Worm (Caenorhabditis elegans) whole organism, mixed stage, embryonic: ENCODE measurements around the gene C53B4.3.

ENCODE experiments used
- bed-3 ChIP-seq: fragments of 200-800 bp; sonication (Bioruptor generic); optimal IDR thresholded peaks from 3 replicates; lab custom pipeline; 2018; ENCODE audit warnings: mild to moderate bottlenecking, missing genetic modification characterization, moderate library complexity, missing compliant biosample characterization
- blmp-1 ChIP-seq: fragments of 150-350 bp; optimal IDR thresholded peaks from 2 replicates; lab custom pipeline; 2014; ENCODE audit warnings: missing biosample characterization, missing genetic modification characterization
- ceh-39 ChIP-seq: fragments of 150-350 bp; optimal IDR thresholded peaks from 2 replicates; lab custom pipeline; 2014; ENCODE audit warnings: missing biosample characterization, missing genetic modification characterization
- ceh-43 ChIP-seq: fragments of 200-800 bp; sonication (Bioruptor generic); optimal IDR thresholded peaks from 2 replicates; lab custom pipeline; 2018; ENCODE audit warnings: mild to moderate bottlenecking, missing genetic modification characterization, moderate library complexity, missing compliant biosample characterization
- ceh-83 ChIP-seq: fragments of 200-800 bp; sonication (Bioruptor generic); optimal IDR thresholded peaks from 2 replicates; lab custom pipeline; 2018; ENCODE audit warnings: mild to moderate bottlenecking, missing genetic modification characterization, missing compliant biosample characterization
- ces-1 ChIP-seq: fragments of 150-350 bp; optimal IDR thresholded peaks from 2 replicates; lab custom pipeline; 2014; ENCODE audit warnings: missing biosample characterization, missing genetic modification reagents, missing genetic modification characterization
- cnd-1 ChIP-seq: fragments of 200-800 bp; sonication (Bioruptor generic); optimal IDR thresholded peaks from 2 replicates; lab custom pipeline; 2018; ENCODE audit warnings: mild to moderate bottlenecking, missing genetic modification characterization, missing compliant biosample characterization
- drap-1 ChIP-seq: fragments of 200-800 bp; sonication (Bioruptor generic); optimal IDR thresholded peaks from 3 replicates; lab custom pipeline; 2018; ENCODE audit warnings: mild to moderate bottlenecking, missing genetic modification characterization, missing compliant biosample characterization
- flh-1 ChIP-seq: fragments of 200-800 bp; sonication (Bioruptor generic); optimal IDR thresholded peaks from 2 replicates; lab custom pipeline; 2018; ENCODE audit warnings: mild to moderate bottlenecking, missing genetic modification characterization, moderate library complexity, missing compliant biosample characterization
- ham-2 ChIP-seq: fragments of 200-800 bp; sonication (Bioruptor generic); optimal IDR thresholded peaks from 2 replicates; lab custom pipeline; 2018; ENCODE audit warnings: mild to moderate bottlenecking, missing genetic modification characterization, missing compliant biosample characterization
- hlh-1 ChIP-seq: fragments of 150-350 bp; optimal IDR thresholded peaks from 2 replicates; lab custom pipeline; 2014; ENCODE audit warnings: missing biosample characterization, missing genetic modification reagents, missing genetic modification characterization
- lin-13 ChIP-seq: fragments of 150-350 bp; optimal IDR thresholded peaks from 2 replicates; lab custom pipeline; 2014; ENCODE audit warnings: missing biosample characterization, missing genetic modification characterization
- lin-32 ChIP-seq: fragments of 200-800 bp; sonication (Bioruptor generic); optimal IDR thresholded peaks from 2 replicates; lab custom pipeline; 2018; ENCODE audit warnings: mild to moderate bottlenecking, missing genetic modification characterization, missing compliant biosample characterization
- lsy-2 ChIP-seq: fragments of 150-350 bp; optimal IDR thresholded peaks from 2 replicates; lab custom pipeline; 2014; ENCODE audit warnings: missing biosample characterization, missing genetic modification characterization
- mab-5 ChIP-seq: fragments of 150-350 bp; optimal IDR thresholded peaks from 2 replicates; lab custom pipeline; 2014; ENCODE audit warnings: missing biosample characterization, missing genetic modification characterization
- mep-1 ChIP-seq: fragments of 150-350 bp; optimal IDR thresholded peaks from 2 replicates; lab custom pipeline; 2017; ENCODE audit warnings: missing biosample characterization, missing genetic modification reagents, missing genetic modification characterization, inconsistent platforms
- nhr-12 ChIP-seq: fragments of 150-350 bp; optimal IDR thresholded peaks from 2 replicates; lab custom pipeline; 2014; ENCODE audit warnings: missing biosample characterization, missing genetic modification characterization
- nhr-2 ChIP-seq: fragments of 150-350 bp; optimal IDR thresholded peaks from 2 replicates; lab custom pipeline; 2014; ENCODE audit warnings: missing biosample characterization, missing genetic modification characterization
- nhr-28 ChIP-seq: fragments of 150-350 bp; optimal IDR thresholded peaks from 2 replicates; lab custom pipeline; 2014; ENCODE audit warnings: missing biosample characterization, missing genetic modification characterization
- nhr-76 ChIP-seq: sonication (generic microtip); optimal IDR thresholded peaks from 2 replicates; lab custom pipeline; 2017; ENCODE audit warnings: missing biosample characterization, missing genetic modification characterization
- pha-4 ChIP-seq: fragments of 150-350 bp; optimal IDR thresholded peaks from 2 replicates; lab custom pipeline; 2018; ENCODE audit warnings: missing biosample characterization, missing genetic modification reagents, missing genetic modification characterization
- sem-2 ChIP-seq: fragments of 200-800 bp; sonication (Bioruptor generic); optimal IDR thresholded peaks from 2 replicates; lab custom pipeline; 2018; ENCODE audit warnings: mild to moderate bottlenecking, missing genetic modification characterization, missing compliant biosample characterization
- snpc-4 ChIP-seq: fragments of 150-350 bp; optimal IDR thresholded peaks from 2 replicates; lab custom pipeline; 2014; ENCODE audit warnings: missing biosample characterization, missing genetic modification characterization
- sptf-1 ChIP-seq: sonication (generic microtip); optimal IDR thresholded peaks from 2 replicates; lab custom pipeline; 2017; ENCODE audit warnings: mild to moderate bottlenecking, missing genetic modification characterization, moderate library complexity, missing compliant biosample characterization
- tbx-8 ChIP-seq: fragments of 200-800 bp; sonication (Bioruptor generic); optimal IDR thresholded peaks from 2 replicates; lab custom pipeline; 2018; ENCODE audit warnings: mild to moderate bottlenecking, missing genetic modification characterization, moderate library complexity, missing compliant biosample characterization
- unc-120 ChIP-seq: sonication (generic microtip); optimal IDR thresholded peaks from 2 replicates; lab custom pipeline; 2017; ENCODE audit warnings: missing genetic modification characterization, missing compliant biosample characterization; ENCODE audit not compliant: poor library complexity, severe bottlenecking
- unc-39 ChIP-seq: fragments of 150-350 bp; optimal IDR thresholded peaks from 2 replicates; lab custom pipeline; 2014; ENCODE audit warnings: missing biosample characterization, missing genetic modification characterization
- unc-62 ChIP-seq: fragments of 150-350 bp; optimal IDR thresholded peaks from 2 replicates; lab custom pipeline; 2014; ENCODE audit warnings: missing biosample characterization, missing genetic modification reagents, missing genetic modification characterization
- zip-8 ChIP-seq: fragments of 150-350 bp; optimal IDR thresholded peaks from 2 replicates; lab custom pipeline; 2014; ENCODE audit warnings: missing biosample characterization, missing genetic modification characterization
- ztf-11 ChIP-seq: fragments of 150-350 bp; optimal IDR thresholded peaks from 2 replicates; lab custom pipeline; 2014; ENCODE audit warnings: missing biosample characterization, missing genetic modification characterization

The C53B4.3 gene

DNA sequence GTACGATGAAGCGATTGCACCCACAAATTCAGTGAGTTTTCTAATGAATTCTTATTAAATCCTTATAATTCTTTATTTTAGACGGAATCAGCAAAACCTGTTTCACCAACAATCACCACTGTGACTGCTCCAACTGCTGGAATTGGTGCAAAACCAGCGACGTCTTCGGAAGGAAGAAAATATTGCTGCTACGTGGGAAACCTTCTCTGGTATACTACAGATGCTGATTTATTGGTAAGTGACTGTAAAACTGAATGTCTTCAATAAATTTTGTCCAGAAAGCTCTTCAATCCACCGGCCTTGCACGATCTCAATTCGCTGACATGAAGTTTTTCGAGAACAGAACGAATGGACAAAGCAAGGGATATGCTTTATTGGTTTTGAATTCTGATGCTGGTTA lies 47.0 kb downstream of the C53B4.3 start:
- TF ChIP-seq nhr-28 (no peak), mep-1 (tag; lab: Kevin White, UChicago) (no peak), unc-120 (tag; lab: Kevin White, UChicago) (no peak), cnd-1 (tag; lab: Kevin White, UChicago) (no peak), ham-2 (no peak), ceh-39 (tag; lab: Kevin White, UChicago) (no peak), sptf-1 (no peak)

DNA sequence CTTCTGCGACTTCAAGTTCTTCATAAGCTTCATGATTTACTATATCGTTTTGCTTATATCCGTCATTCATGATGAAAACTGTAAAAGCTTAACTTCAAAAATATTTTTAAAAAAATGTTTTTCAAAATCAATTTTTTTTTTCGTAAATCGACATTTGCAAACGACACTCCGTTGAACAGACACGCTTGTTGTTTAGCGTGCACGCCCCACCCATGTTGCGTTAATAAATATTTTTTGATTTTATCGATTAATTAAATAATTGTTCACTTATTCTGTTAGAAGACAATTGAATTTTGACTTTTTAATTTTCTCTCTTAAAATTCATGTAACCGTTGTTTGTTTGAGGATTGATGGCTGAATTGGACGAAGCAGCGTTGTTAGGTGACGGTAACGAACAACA lies 47.5 kb downstream of the C53B4.3 start, which contains the start of the genes D1046.2 and cfim-2:
D1046.2 (minus strand) TSS at position 78 of the 400 bp plus-strand sequence.
cfim-2 (plus strand) TSS at position 335 of the 400 bp plus-strand sequence.
- no peak for TF ChIP-seq lin-32
- peak; percentile 12 for TF ChIP-seq lsy-2 (tag; lab: Kevin White, UChicago)
- TF ChIP-seq unc-120 (tag; lab: Kevin White, UChicago) = no peak
- no peak for TF ChIP-seq snpc-4 (tag; lab: Kevin White, UChicago)
- no peak for TF ChIP-seq lin-13 (tag; lab: Kevin White, UChicago)
- TF ChIP-seq nhr-76 = no peak
- TF ChIP-seq pha-4 (tag; lab: Kevin White, UChicago) = no peak
- TF ChIP-seq unc-39 (tag; lab: Kevin White, UChicago) = no peak
- TF ChIP-seq ceh-43 = no peak
- TF ChIP-seq ztf-11 = no peak
- no peak for TF ChIP-seq tbx-8 (GFP tag; lab: Kevin White, UChicago)
- peak; percentile 30 for TF ChIP-seq ceh-39 (tag; lab: Kevin White, UChicago)
- TF ChIP-seq drap-1 (GFP tag; lab: Kevin White, UChicago) = no peak
- no peak for TF ChIP-seq ham-2
- TF ChIP-seq sem-2 (GFP tag; lab: Kevin White, UChicago) = no peak
- no peak for TF ChIP-seq bed-3
- TF ChIP-seq nhr-12 (tag; lab: Kevin White, UChicago) = no peak
- peak; percentile 53 for TF ChIP-seq ces-1 (GFP tag; lab: Kevin White, UChicago)

DNA sequence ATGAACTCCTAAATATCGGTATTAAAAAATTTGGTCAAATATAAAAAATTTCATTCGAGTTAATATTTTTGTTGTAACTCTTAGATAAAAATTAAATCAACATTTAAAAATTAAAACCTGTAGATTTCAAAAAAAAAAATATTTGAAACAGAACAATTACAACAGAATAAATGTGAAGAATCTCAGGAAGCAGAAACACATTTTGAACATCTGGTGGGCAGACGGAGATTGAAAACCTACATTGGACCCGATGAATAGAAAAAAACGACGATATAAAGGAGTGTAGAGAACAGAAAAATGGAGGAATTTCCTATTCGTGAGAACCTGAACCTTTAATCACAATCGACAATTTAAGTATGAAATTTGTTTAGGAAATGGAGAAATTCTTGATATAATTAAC lies 49.4 kb downstream of the C53B4.3 start:
- no peak for TF ChIP-seq ceh-39 (tag; lab: Kevin White, UChicago)
- TF ChIP-seq nhr-76 = no peak
- TF ChIP-seq flh-1 (GFP tag; lab: Kevin White, UChicago) = no peak
- TF ChIP-seq hlh-1 (tag; lab: Kevin White, UChicago) = no peak
- TF ChIP-seq drap-1 (GFP tag; lab: Kevin White, UChicago) = no peak
- no peak for TF ChIP-seq bed-3
- no peak for TF ChIP-seq ceh-43
- TF ChIP-seq mab-5 = no peak
- no peak for TF ChIP-seq ceh-83 (GFP tag; lab: Kevin White, UChicago)
- TF ChIP-seq, all 35 proteins: peak for 0

DNA sequence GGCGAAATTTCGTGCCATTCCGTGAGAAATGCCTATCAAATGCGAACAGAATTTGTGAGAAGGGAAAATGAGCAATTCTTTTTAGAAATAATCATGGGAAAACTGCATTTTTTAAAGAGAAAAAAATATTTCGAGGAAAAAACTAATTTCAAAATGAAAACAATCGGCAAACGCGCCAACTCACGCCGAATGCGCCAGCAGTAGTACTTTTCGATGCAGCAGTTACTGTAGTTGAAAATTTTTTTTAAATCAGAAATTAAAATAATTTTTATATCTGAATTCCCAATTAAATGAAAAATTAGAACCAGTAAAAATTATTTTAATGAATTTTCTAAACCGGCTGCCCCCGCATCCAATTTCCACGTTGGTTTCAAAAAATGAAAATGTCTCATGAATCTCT lies 50.1 kb downstream of the C53B4.3 start:
- TF ChIP-seq mep-1 (tag; lab: Kevin White, UChicago) (no peak), lsy-2 (tag; lab: Kevin White, UChicago) (no peak), unc-62 (no peak), ztf-11 (no peak), drap-1 (GFP tag; lab: Kevin White, UChicago) (no peak), unc-120 (tag; lab: Kevin White, UChicago) (no peak), nhr-2 (tag; lab: Kevin White, UChicago) (no peak), unc-39 (tag; lab: Kevin White, UChicago) (no peak), blmp-1 (no peak)

ce11 chrIV:8921956-8922355 lies 51.6 kb downstream of the C53B4.3 start, which contains the start of gene D1046.16:
Gene D1046.16 (plus strand): TSS chrIV:8922150.
- TF ChIP-seq blmp-1 (no peak), ceh-39 (tag; lab: Kevin White, UChicago) (peak; percentile 67), ham-2 (peak; percentile 25), drap-1 (GFP tag; lab: Kevin White, UChicago) (no peak), sem-2 (GFP tag; lab: Kevin White, UChicago) (no peak), nhr-76 (no peak), nhr-12 (tag; lab: Kevin White, UChicago) (no peak), zip-8 (tag; lab: Kevin White, UChicago) (no peak), nhr-2 (tag; lab: Kevin White, UChicago) (peak; percentile 97), lsy-2 (tag; lab: Kevin White, UChicago) (no peak), ceh-43 (no peak), tbx-8 (GFP tag; lab: Kevin White, UChicago) (no peak)
